Worm (Caenorhabditis elegans): ENCODE results near the gene cpr-5.

Gene cpr-5

ce11 chrV:1151324-1151742 lies 17.5 kb upstream of the cpr-5 start (continued):
- TF ChIP-seq mec-3 (tag; optimal IDR thresholded peaks at IDR 0.05; ENCODE audit: borderline replicate concordance) (no peak), ceh-34 (tag; optimal IDR thresholded peaks at IDR 0.05) (peak; percentile 99), ceh-6 (GFP tag; optimal IDR thresholded peaks at IDR 0.05) (peak; percentile 64), ahr-1 (tag; optimal IDR thresholded peaks at IDR 0.05) (no peak), ceh-2 (tag; optimal IDR thresholded peaks at IDR 0.05) (peak; percentile 79), ceh-18 (tag; optimal IDR thresholded peaks at IDR 0.05) (peak; percentile 99), fkh-6 (tag; optimal IDR thresholded peaks at IDR 0.05) (peak; percentile 22), ceh-45 (GFP tag; IDR thresholded peaks at IDR 0.05) (0 out of 2 replicates have a peak, but pooled peaks have one; percentile 34), hlh-13 (GFP tag; optimal IDR thresholded peaks at IDR 0.05) (peak; percentile 25), unc-86 (tag; optimal IDR thresholded peaks at IDR 0.05) (peak; percentile 96), nhr-232 (tag; optimal IDR thresholded peaks at IDR 0.05) (peak; percentile 21), lin-11 (tag; optimal IDR thresholded peaks at IDR 0.05) (peak; percentile 4), ceh-19 (GFP tag; optimal IDR thresholded peaks at IDR 0.05) (peak; percentile 68), unc-42 (tag; optimal IDR thresholded peaks at IDR 0.05) (peak; percentile 97), tbx-2 (tag; optimal IDR thresholded peaks at IDR 0.05) (peak; percentile 99), fkh-10 (GFP tag; optimal IDR thresholded peaks at IDR 0.05) (no peak)

DNA sequence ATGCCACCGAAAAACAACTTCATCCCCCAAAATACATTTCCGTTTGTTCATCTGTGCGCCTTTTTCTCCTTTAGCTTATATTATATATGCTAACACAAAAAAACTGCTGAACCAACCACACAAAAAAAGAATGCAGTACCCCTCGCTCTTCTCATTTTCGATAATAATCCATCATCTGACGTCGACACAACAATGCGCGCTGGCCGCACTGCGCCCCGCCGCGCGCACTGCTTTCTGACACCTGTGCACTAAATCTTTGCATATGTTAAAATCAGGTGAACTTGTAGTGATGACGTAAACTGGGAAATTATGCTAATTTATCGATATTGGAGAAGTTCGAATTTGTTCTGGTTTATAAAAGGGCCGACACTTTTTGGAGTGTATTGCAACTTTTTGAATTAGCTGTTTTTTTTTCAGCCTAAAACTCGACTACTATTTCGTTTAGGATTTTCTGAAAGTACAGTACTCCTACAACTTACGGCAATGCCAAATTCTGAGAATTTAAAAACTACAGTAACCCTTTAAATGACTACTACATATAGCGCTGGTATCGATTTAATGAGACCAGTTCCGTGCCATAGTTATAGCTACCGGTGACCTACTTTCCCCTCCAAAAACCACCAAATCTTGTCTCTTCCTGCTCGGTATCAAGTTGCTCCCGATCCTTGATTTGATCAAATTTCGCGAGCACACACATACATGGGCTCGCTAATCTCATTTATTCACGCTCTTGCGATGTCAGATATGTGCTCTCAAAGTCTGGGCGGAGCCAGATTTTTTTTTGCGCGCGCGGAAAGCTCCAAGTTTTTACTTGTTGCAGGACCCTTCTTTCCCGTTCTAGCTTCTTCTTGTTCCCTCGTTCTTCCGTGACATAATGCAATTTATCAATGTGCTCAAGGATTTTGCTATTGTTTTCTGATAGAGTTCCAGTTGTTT lies 16.2 kb upstream of the cpr-5 start:
- TF ChIP-seq sox-2 (GFP tag; IDR thresholded peaks at IDR 0.05) (no peak), fkh-10 (GFP tag; optimal IDR thresholded peaks at IDR 0.05) (peak; percentile 45), fax-1 (tag; optimal IDR thresholded peaks at IDR 0.05) (no peak), unc-42 (tag; optimal IDR thresholded peaks at IDR 0.05) (peak; percentile 98), odd-2 (tag; optimal IDR thresholded peaks at IDR 0.05) (no peak), eyg-1 (tag; optimal IDR thresholded peaks at IDR 0.05) (no peak), unc-3 (GFP tag; conservative IDR thresholded peaks at IDR 0.05) (no peak), unc-3 (tag; optimal IDR thresholded peaks at IDR 0.05) (no peak), pha-4 (tag; optimal IDR thresholded peaks at IDR 0.05) (no peak), ceh-18 (tag; optimal IDR thresholded peaks at IDR 0.05) (no peak), Y22D7AL.16 (tag; optimal IDR thresholded peaks at IDR 0.05) (no peak), ceh-9 (tag; optimal IDR thresholded peaks at IDR 0.05) (no peak), ets-4 (tag; optimal IDR thresholded peaks at IDR 0.05) (no peak), sox-4 (tag; optimal IDR thresholded peaks at IDR 0.05) (no peak)

ce11 chrV:1142251-1142650 lies 8.4 kb upstream of the cpr-5 start:
- TF ChIP-seq dve-1 (tag; optimal IDR thresholded peaks at IDR 0.05) = peak; percentile 94
- TF ChIP-seq fax-1 (tag; optimal IDR thresholded peaks at IDR 0.05) = no peak

- TF ChIP-seq F13H6.1 (tag; optimal IDR thresholded peaks at IDR 0.05) = no peak
- TF ChIP-seq ama-1 (optimal IDR thresholded peaks at IDR 0.05) = no peak
- no peak for TF ChIP-seq hlh-15 (tag; optimal IDR thresholded peaks at IDR 0.05)
- no peak for TF ChIP-seq pag-3 (tag; optimal IDR thresholded peaks at IDR 0.05; ENCODE audit: borderline replicate concordance)
- TF ChIP-seq unc-42 (tag; optimal IDR thresholded peaks at IDR 0.05) = no peak
- TF ChIP-seq ceh-19 (GFP tag; optimal IDR thresholded peaks at IDR 0.05) = no peak
- no peak for TF ChIP-seq hlh-30 (tag; optimal IDR thresholded peaks at IDR 0.05; ENCODE audit: insufficient read depth)
- TF ChIP-seq ref-2 (tag; optimal IDR thresholded peaks at IDR 0.05) = no peak
- TF ChIP-seq C38D4.7 (GFP tag; optimal IDR thresholded peaks at IDR 0.05) = no peak
- TF ChIP-seq sox-2 (GFP tag; IDR thresholded peaks at IDR 0.05) = no peak
Measured at ce11 chrV:1141433-1141832, 7.6 kb upstream of the cpr-5 start, which contains the start of gene cutl-22. TSS of gene cutl-22 (plus strand) at chrV:1141733.

Measured in whole organism, late embryonic.